Fruit fly (Drosophila melanogaster) whole organism, wandering third instar larva: Measurements from ENCODE around the gene Ugt304A1.
A peak's percentile ranks its signal among the peaks of the same experiment; 100 is the strongest.

Source experiments
- Abd-B ChIP-seq: fragments of >200 bp; optimal IDR thresholded peaks from 2 replicates; lab custom pipeline; 2017; ENCODE audit warnings: missing biosample characterization, missing genetic modification characterization
- CG32264 ChIP-seq: fragments of 200-800 bp; sonication (Bioruptor generic); optimal IDR thresholded peaks from 2 replicates; lab custom pipeline; 2016; ENCODE audit warnings: missing biosample characterization, missing genetic modification characterization
- CG9705 ChIP-seq: fragments of 200-800 bp; sonication (Bioruptor generic); optimal IDR thresholded peaks from 2 replicates; lab custom pipeline; 2018; ENCODE audit warnings: missing biosample characterization, mild to moderate bottlenecking, missing genetic modification characterization
- CrebA ChIP-seq: fragments of 200-800 bp; sonication (Bioruptor generic); optimal IDR thresholded peaks from 2 replicates; lab custom pipeline; 2016; ENCODE audit warnings: missing biosample characterization, mild to moderate bottlenecking, missing genetic modification characterization, borderline replicate concordance
- Dfd ChIP-seq: fragments of >200 bp; optimal IDR thresholded peaks from 2 replicates; lab custom pipeline; 2017; ENCODE audit warnings: missing biosample characterization, missing genetic modification characterization
- Dif ChIP-seq: fragments of 200-275, 200-300 bp; sonication (Bioruptor generic); optimal IDR thresholded peaks from 2 replicates; lab custom pipeline; 2018; ENCODE audit warnings: missing biosample characterization, missing genetic modification characterization; ENCODE audit not compliant: partially characterized antibody
- GATAd ChIP-seq: sonication (Bioruptor generic); optimal IDR thresholded peaks from 2 replicates; lab custom pipeline; 2016; ENCODE audit warnings: missing biosample characterization, missing genetic modification characterization
- HLH106 ChIP-seq: fragments of 200-800 bp; optimal IDR thresholded peaks from 3 replicates; lab custom pipeline; 2019; ENCODE audit warnings: missing biosample characterization, mild to moderate bottlenecking, missing genetic modification characterization, moderate library complexity
- Hnf4 ChIP-seq: fragments of 200-800 bp; sonication (Bioruptor generic); optimal IDR thresholded peaks from 2 replicates; lab custom pipeline; 2016; ENCODE audit warnings: missing biosample characterization, mild to moderate bottlenecking, missing genetic modification characterization
- Hr78 ChIP-seq: fragments of >200 bp; optimal IDR thresholded peaks from 2 replicates; lab custom pipeline; 2017; ENCODE audit warnings: missing biosample characterization, missing genetic modification characterization
- Hr83 ChIP-seq: fragments of 200-300 bp; sonication (Bioruptor generic); optimal IDR thresholded peaks from 2 replicates; lab custom pipeline; 2016; ENCODE audit warnings: missing biosample characterization, mild to moderate bottlenecking, missing genetic modification characterization, moderate library complexity; ENCODE audit not compliant: poor library complexity, severe bottlenecking
- Jra ChIP-seq: sonication (Bioruptor generic); optimal IDR thresholded peaks from 2 replicates; lab custom pipeline; 2016; ENCODE audit warnings: missing biosample characterization, missing genetic modification characterization
- Mio ChIP-seq: sonication (Bioruptor generic); optimal IDR thresholded peaks from 2 replicates; lab custom pipeline; 2016; ENCODE audit warnings: missing biosample characterization, missing genetic modification characterization
- Myc ChIP-seq: fragments of >200 bp; optimal IDR thresholded peaks from 2 replicates; lab custom pipeline; 2017
- N ChIP-seq: fragments of >200 bp; optimal IDR thresholded peaks from 2 replicates; lab custom pipeline; 2018; ENCODE audit warnings: missing biosample characterization, missing external identifiers, missing genetic modification characterization
- OdsH ChIP-seq: fragments of 200-800 bp; sonication (Bioruptor generic); optimal IDR thresholded peaks from 2 replicates; lab custom pipeline; 2016; ENCODE audit warnings: missing biosample characterization, mild to moderate bottlenecking, missing genetic modification characterization
- Rel ChIP-seq, 2 experiments: fragments of 200-800 bp; sonication (Bioruptor generic) in 1 of 2; optimal IDR thresholded peaks; 2 replicates in 1 of 2; 3 replicates in 1 of 2; lab custom pipeline; 2016 to 2019; ENCODE audit warnings: mild to moderate bottlenecking in 2 of 2, missing biosample characterization in 2 of 2, missing genetic modification characterization in 2 of 2, moderate library complexity in 1 of 2
- Sp1 ChIP-seq: fragments of 200-800 bp; sonication (Bioruptor generic); optimal IDR thresholded peaks from 3 replicates; lab custom pipeline; 2019; ENCODE audit warnings: missing biosample characterization, mild to moderate bottlenecking, missing genetic modification characterization, moderate library complexity
- Vsx2 ChIP-seq: fragments of 200-300, 225-300 bp; sonication (Bioruptor generic); optimal IDR thresholded peaks from 2 replicates; lab custom pipeline; 2018; ENCODE audit warnings: missing biosample characterization, missing genetic modification characterization; ENCODE audit not compliant: partially characterized antibody
- br ChIP-seq: fragments of 200-800 bp; sonication (Bioruptor generic); optimal IDR thresholded peaks from 2 replicates; lab custom pipeline; 2016; ENCODE audit warnings: missing biosample characterization, missing genetic modification characterization
- brk ChIP-seq: fragments of 200-800 bp; sonication (Bioruptor generic); optimal IDR thresholded peaks from 2 replicates; lab custom pipeline; 2016; ENCODE audit warnings: missing biosample characterization, mild to moderate bottlenecking, missing genetic modification characterization
- dl ChIP-seq, 2 experiments: fragments of 175-275, 200-275 bp in 1 of 2; fragments of 200-275 bp in 1 of 2; sonication (Bioruptor generic); optimal IDR thresholded peaks; lab custom pipeline; 2018; ENCODE audit warnings: mild to moderate bottlenecking in 2 of 2, missing biosample characterization in 2 of 2, missing genetic modification characterization in 2 of 2, moderate library complexity in 2 of 2; ENCODE audit not compliant: partially characterized antibody in 2 of 2, insufficient read depth in 1 of 2
- dmrt93B ChIP-seq: fragments of 200-800 bp; sonication (Bioruptor generic); optimal IDR thresholded peaks from 2 replicates; lab custom pipeline; 2018; ENCODE audit warnings: missing biosample characterization, mild to moderate bottlenecking, missing genetic modification characterization
- dsf ChIP-seq: sonication (Bioruptor generic); optimal IDR thresholded peaks from 2 replicates; lab custom pipeline; 2016; ENCODE audit warnings: missing biosample characterization, missing genetic modification characterization, borderline replicate concordance
- ey ChIP-seq: fragments of 200-800 bp; sonication (Bioruptor generic); optimal IDR thresholded peaks from 2 replicates; lab custom pipeline; 2016; ENCODE audit warnings: missing biosample characterization, missing genetic modification characterization
- foxo ChIP-seq, 2 experiments: fragments of 200-800 bp; sonication (Bioruptor generic); optimal IDR thresholded peaks; 2 replicates in 1 of 2; 3 replicates in 1 of 2; lab custom pipeline; 2016 to 2017; ENCODE audit warnings: missing biosample characterization in 2 of 2, missing genetic modification characterization in 2 of 2
- fru ChIP-seq: fragments of 200-800 bp; sonication (Bioruptor generic); optimal IDR thresholded peaks from 3 replicates; lab custom pipeline; 2016; ENCODE audit warnings: missing biosample characterization, mild to moderate bottlenecking, missing genetic modification characterization
- h ChIP-seq: fragments of 200-800 bp; sonication (Bioruptor generic); optimal IDR thresholded peaks from 3 replicates; lab custom pipeline; 2016; ENCODE audit warnings: missing biosample characterization, mild to moderate bottlenecking, missing genetic modification characterization
- jim ChIP-seq: fragments of 175-275, 200-325 bp; sonication (Bioruptor generic); optimal IDR thresholded peaks from 2 replicates; lab custom pipeline; 2016; ENCODE audit warnings: missing biosample characterization, mild to moderate bottlenecking, missing genetic modification characterization
- lola ChIP-seq: fragments of >200 bp; optimal IDR thresholded peaks from 2 replicates; lab custom pipeline; 2017; ENCODE audit warnings: missing biosample characterization, missing genetic modification characterization
- pan ChIP-seq: fragments of >200 bp; optimal IDR thresholded peaks from 2 replicates; lab custom pipeline; 2017
- psq ChIP-seq: fragments of 200-800 bp; sonication (Bioruptor generic); optimal IDR thresholded peaks from 3 replicates; lab custom pipeline; 2017; ENCODE audit warnings: missing biosample characterization, mild to moderate bottlenecking, missing genetic modification characterization, moderate library complexity
- rgr ChIP-seq: fragments of 200-800 bp; sonication (Bioruptor generic); optimal IDR thresholded peaks from 3 replicates; lab custom pipeline; 2016; ENCODE audit warnings: missing biosample characterization, mild to moderate bottlenecking, missing genetic modification characterization
- sage ChIP-seq: fragments of 200-800 bp; sonication (Bioruptor generic); optimal IDR thresholded peaks from 2 replicates; lab custom pipeline; 2016; ENCODE audit warnings: missing biosample characterization, mild to moderate bottlenecking, missing genetic modification characterization
- sv ChIP-seq: fragments of 200-800 bp; sonication (Bioruptor generic); optimal IDR thresholded peaks from 3 replicates; lab custom pipeline; 2016; ENCODE audit warnings: missing biosample characterization, missing genetic modification characterization
- tai ChIP-seq: sonication (Bioruptor generic); optimal IDR thresholded peaks from 2 replicates; lab custom pipeline; 2016; ENCODE audit warnings: missing biosample characterization, missing genetic modification characterization
- usp ChIP-seq: fragments of >200 bp; optimal IDR thresholded peaks from 2 replicates; lab custom pipeline; 2017; ENCODE audit warnings: missing biosample characterization, missing genetic modification characterization
- woc ChIP-seq: sonication (Bioruptor generic); optimal IDR thresholded peaks from 2 replicates; lab custom pipeline; 2016; ENCODE audit warnings: missing biosample characterization, mild to moderate bottlenecking, missing genetic modification characterization

Gene Ugt304A1

DNA sequence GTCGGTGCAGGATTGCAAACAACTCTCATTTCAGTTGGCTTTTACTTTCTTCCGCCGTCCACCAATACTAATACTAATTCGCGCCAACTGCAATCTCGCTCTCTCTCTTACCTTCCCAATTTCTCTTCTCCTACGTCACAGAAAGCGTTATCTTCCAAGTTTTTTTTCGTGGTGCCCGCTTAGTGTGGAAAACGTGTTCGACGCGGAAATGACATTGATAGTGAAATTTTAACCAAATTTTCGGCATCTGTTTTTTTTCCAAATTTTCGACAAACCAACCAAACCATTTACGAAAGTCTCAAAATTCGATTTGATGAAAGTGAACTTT is 22.1 kb upstream of the Ugt304A1 start, which contains the start of gene cu:
cu (plus strand) TSS at position 204 of the 328 bp plus-strand sequence.
- TF ChIP-seq Jra (peak; percentile 86), fru (GFP tag; lab: Kevin White, UChicago) (no peak), foxo (GFP tag; optimal IDR thresholded peaks at IDR 0.05; lab: Kevin White, UChicago) (no peak), Abd-B (GFP tag; lab: Kevin White, UChicago) (no peak), usp (GFP tag; lab: Kevin White, UChicago) (no peak), HLH106 (tag; lab: Kevin White, UChicago) (no peak), pan (lab: Kevin White, UChicago) (no peak), Sp1 (GFP tag; lab: Kevin White, UChicago) (no peak), dl (GFP tag; optimal IDR thresholded peaks at IDR 0.05; lab: Kevin White, UChicago; ENCODE audit: insufficient read depth in 1 of 2, partially characterized antibody in 2 of 2) (peak; percentile 76 to 82), brk (GFP tag; lab: Kevin White, UChicago) (peak; percentile 60), Hnf4 (GFP tag; lab: Kevin White, UChicago) (no peak), CrebA (GFP tag; lab: Kevin White, UChicago) (no peak), Vsx2 (GFP tag; lab: Kevin White, UChicago) (peak; percentile 12), sage (no peak), lola (no peak), ey (GFP tag; lab: Kevin White, UChicago) (no peak), jim (GFP tag; lab: Kevin White, UChicago) (no peak), Dif (GFP tag; lab: Kevin White, UChicago) (peak; percentile 62), CG9705 (GFP tag; lab: Kevin White, UChicago) (no peak), Dfd (GFP tag; lab: Kevin White, UChicago) (no peak), GATAd (GFP tag; lab: Kevin White, UChicago) (no peak), sv (GFP tag; lab: Kevin White, UChicago) (peak; percentile 32), br (GFP tag; lab: Kevin White, UChicago) (no peak), OdsH (GFP tag; lab: Kevin White, UChicago) (no peak), N (GFP tag; lab: Kevin White, UChicago) (no peak), dmrt93B (GFP tag; lab: Kevin White, UChicago) (no peak), Hr78 (GFP tag; lab: Kevin White, UChicago) (no peak)

DNA sequence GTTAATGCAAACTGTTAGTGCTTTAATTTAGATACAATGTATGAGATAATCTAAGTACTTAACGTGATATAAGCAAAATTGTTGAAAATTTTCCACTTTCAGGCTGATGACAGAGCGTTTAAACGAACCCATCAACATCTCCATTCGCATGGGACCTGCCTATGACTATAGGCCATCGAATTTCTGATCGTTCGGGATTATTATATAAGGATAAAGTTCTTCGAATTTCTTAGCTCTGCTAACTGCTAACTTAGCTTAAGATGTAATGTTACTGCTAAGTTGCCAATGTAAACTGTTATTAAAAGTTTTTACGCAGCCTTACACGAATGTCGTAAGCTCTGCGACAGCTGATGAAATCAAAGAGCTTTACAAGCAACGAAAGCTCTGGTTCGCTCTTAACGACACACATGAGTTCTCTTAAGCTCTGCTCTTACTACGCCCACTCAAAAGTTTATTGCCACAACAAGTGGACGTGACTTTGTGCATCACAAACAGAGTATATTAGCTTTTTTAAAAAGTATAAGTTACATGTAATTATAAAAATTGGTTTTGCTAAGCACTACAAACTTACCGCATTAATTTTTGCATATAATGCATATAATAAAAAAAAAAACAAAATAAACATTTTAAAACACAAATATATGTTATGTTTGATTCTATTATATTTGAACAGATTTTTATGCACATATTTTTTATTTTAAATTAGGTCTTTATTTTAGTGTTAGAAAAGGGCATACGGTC is 21.6 kb upstream of the Ugt304A1 start:
- peak; percentile 72 for TF ChIP-seq sage
- no peak for TF ChIP-seq Mio (GFP tag; lab: Kevin White, UChicago)
- TF ChIP-seq woc (GFP tag; lab: Kevin White, UChicago), result peak; percentile 92
- no peak for TF ChIP-seq CrebA (GFP tag; lab: Kevin White, UChicago)
- no peak for TF ChIP-seq Myc
- TF ChIP-seq pan (lab: Kevin White, UChicago), result no peak
- TF ChIP-seq OdsH (GFP tag; lab: Kevin White, UChicago), result peak; percentile 96
- TF ChIP-seq brk (GFP tag; lab: Kevin White, UChicago), result peak; percentile 88
- TF ChIP-seq foxo (GFP tag; optimal IDR thresholded peaks at IDR 0.05; lab: Kevin White, UChicago), result peak in 1 of 2 experiments; percentile 96
- no peak for TF ChIP-seq CG32264 (GFP tag; lab: Kevin White, UChicago)
- no peak for TF ChIP-seq lola
- TF ChIP-seq sv (GFP tag; lab: Kevin White, UChicago), result peak; percentile 95
- TF ChIP-seq jim (GFP tag; lab: Kevin White, UChicago), result no peak
- TF ChIP-seq ey (GFP tag; lab: Kevin White, UChicago), result peak; percentile 90
- peak; percentile 98 for TF ChIP-seq dmrt93B (GFP tag; lab: Kevin White, UChicago)
- peak; percentile 64 for TF ChIP-seq GATAd (GFP tag; lab: Kevin White, UChicago)
- no peak for TF ChIP-seq dl (GFP tag; optimal IDR thresholded peaks at IDR 0.05; lab: Kevin White, UChicago; ENCODE audit: insufficient read depth in 1 of 2, partially characterized antibody in 2 of 2)
- TF ChIP-seq fru (GFP tag; lab: Kevin White, UChicago), result peak; percentile 96
- TF ChIP-seq Dfd (GFP tag; lab: Kevin White, UChicago), result peak; percentile 99
- no peak for TF ChIP-seq N (GFP tag; lab: Kevin White, UChicago)
- TF ChIP-seq Rel (GFP tag; optimal IDR thresholded peaks at IDR 0.05; lab: Kevin White, UChicago), result peak; percentile 73
- TF ChIP-seq Rel (tag; optimal IDR thresholded peaks at IDR 0.05; lab: Kevin White, UChicago), result peak; percentile 65
- TF ChIP-seq Hr78 (GFP tag; lab: Kevin White, UChicago), result no peak
- TF ChIP-seq usp (GFP tag; lab: Kevin White, UChicago), result no peak
- peak; percentile 4 for TF ChIP-seq Dif (GFP tag; lab: Kevin White, UChicago)
- TF ChIP-seq Hr83, result no peak
- TF ChIP-seq h (GFP tag; lab: Kevin White, UChicago), result peak; percentile 95
- TF ChIP-seq Hnf4 (GFP tag; lab: Kevin White, UChicago), result peak; percentile 72
- peak; percentile 95 for TF ChIP-seq HLH106 (tag; lab: Kevin White, UChicago)
- TF ChIP-seq Abd-B (GFP tag; lab: Kevin White, UChicago), result no peak
- peak; percentile 99 for TF ChIP-seq Sp1 (GFP tag; lab: Kevin White, UChicago)
- TF ChIP-seq br (GFP tag; lab: Kevin White, UChicago), result peak; percentile 90
- TF ChIP-seq rgr (GFP tag; lab: Kevin White, UChicago), result peak; percentile 94
- TF ChIP-seq Vsx2 (GFP tag; lab: Kevin White, UChicago), result no peak
- no peak for TF ChIP-seq Jra
- TF ChIP-seq dsf (GFP tag; lab: Kevin White, UChicago), result peak; percentile 80
- TF ChIP-seq tai (GFP tag; lab: Kevin White, UChicago), result peak; percentile 73
- peak; percentile 98 for TF ChIP-seq psq (GFP tag; lab: Kevin White, UChicago)
- peak; percentile 94 for TF ChIP-seq CG9705 (GFP tag; lab: Kevin White, UChicago)
